Worm (Caenorhabditis elegans) whole organism, young adult: ENCODE results near the gene gly-14.
A peak's percentile ranks its signal among the peaks of the same experiment; 100 is the strongest.

ENCODE experiments used
- C06A6.2 ChIP-seq: fragments of 200-800 bp; sonication (Bioruptor generic); conservative IDR thresholded peaks from 2 replicates; pipeline ENCODE4 v1.3.6; 2022; ENCODE audit warnings: missing genetic modification characterization, missing compliant biosample characterization
- D2030.7 ChIP-seq: fragments of 200-800 bp; sonication (Bioruptor generic); IDR thresholded peaks from 2 replicates; pipeline ENCODE4 v1.3.6; 2022; ENCODE audit warnings: missing genetic modification reagents, missing genetic modification characterization, missing compliant biosample characterization
- F22D6.2 ChIP-seq: sonication (generic microtip); optimal IDR thresholded peaks from 2 replicates; lab custom pipeline; 2016; ENCODE audit warnings: mild to moderate bottlenecking, missing genetic modification characterization, missing compliant biosample characterization
- F39B2.1 ChIP-seq: fragments of 200-800 bp; sonication (Bioruptor generic); IDR thresholded peaks from 2 replicates; pipeline ENCODE4 v1.3.6; 2022; ENCODE audit warnings: missing genetic modification reagents, missing genetic modification characterization, missing compliant biosample characterization
- K11D2.4 ChIP-seq: fragments of 200-800 bp; sonication (Bioruptor generic); IDR thresholded peaks from 2 replicates; pipeline ENCODE4 v1.3.6; 2022; ENCODE audit warnings: missing genetic modification reagents, missing genetic modification characterization, missing compliant biosample characterization
- T26A5.8 ChIP-seq: sonication (generic microtip); optimal IDR thresholded peaks from 2 replicates; lab custom pipeline; 2016; ENCODE audit warnings: missing genetic modification characterization, missing compliant biosample characterization
- Y53G8AR.9 ChIP-seq: fragments of 200-800 bp; sonication (Bioruptor generic); conservative IDR thresholded peaks from 2 replicates; pipeline ENCODE4 v1.3.6; 2022; ENCODE audit warnings: missing genetic modification reagents, missing genetic modification characterization, missing compliant biosample characterization
- Y56A3A.18 ChIP-seq: fragments of 200-800 bp; sonication (Bioruptor generic); IDR thresholded peaks from 2 replicates; pipeline ENCODE4 v1.3.6; 2022; ENCODE audit warnings: missing genetic modification reagents, missing genetic modification characterization, missing compliant biosample characterization
- Y79H2A.3 ChIP-seq: fragments of 200-800 bp; sonication (Bioruptor generic); conservative IDR thresholded peaks from 2 replicates; pipeline ENCODE4 v1.3.6; 2022; ENCODE audit warnings: missing genetic modification reagents, missing genetic modification characterization, missing compliant biosample characterization
- Y95B8A.8 ChIP-seq: fragments of 200-800 bp; sonication (Bioruptor generic); IDR thresholded peaks from 2 replicates; pipeline ENCODE4 v1.3.6; 2022; ENCODE audit warnings: missing genetic modification reagents, missing genetic modification characterization, missing compliant biosample characterization
- akir-1 ChIP-seq: fragments of 200-800 bp; sonication (Bioruptor generic); optimal IDR thresholded peaks from 2 replicates; lab custom pipeline; 2018; ENCODE audit warnings: mild to moderate bottlenecking, missing genetic modification characterization, moderate library complexity, missing compliant biosample characterization
- ama-1 ChIP-seq, 3 experiments: fragments of 150-350 bp in 1 of 3; sonication (generic microtip) in 2 of 3; optimal IDR thresholded peaks; 2 replicates each; lab custom pipeline; 2014 to 2018; ENCODE audit warnings: missing biosample characterization in 2 of 3, missing genetic modification characterization in 2 of 3, missing genetic modification reagents in 2 of 3
- attf-3 ChIP-seq: fragments of 200-800 bp; sonication (Bioruptor generic); conservative IDR thresholded peaks from 2 replicates; pipeline ENCODE4 v1.3.6; 2022; ENCODE audit warnings: missing genetic modification reagents, missing genetic modification characterization, missing compliant biosample characterization
- attf-5 ChIP-seq: fragments of 200-800 bp; sonication (Bioruptor generic); optimal IDR thresholded peaks from 2 replicates; lab custom pipeline; 2018; ENCODE audit warnings: mild to moderate bottlenecking, missing genetic modification characterization, missing compliant biosample characterization
- attf-6 ChIP-seq: fragments of 200-800 bp; sonication (Bioruptor generic); IDR thresholded peaks from 2 replicates; pipeline ENCODE4 v1.3.6; 2022; ENCODE audit warnings: missing genetic modification reagents, missing genetic modification characterization, missing compliant biosample characterization
- cebp-2 ChIP-seq: fragments of 200-800 bp; sonication (Bioruptor generic); IDR thresholded peaks from 2 replicates; pipeline ENCODE4 v1.3.6; 2022; ENCODE audit warnings: missing genetic modification characterization, missing compliant biosample characterization
- ceh-100 ChIP-seq: fragments of 200-800 bp; sonication (Bioruptor generic); IDR thresholded peaks from 2 replicates; pipeline ENCODE4 v1.3.6; 2022; ENCODE audit warnings: missing genetic modification reagents, missing genetic modification characterization, missing compliant biosample characterization
- die-1 ChIP-seq: sonication (generic microtip); optimal IDR thresholded peaks from 2 replicates; lab custom pipeline; 2016; ENCODE audit warnings: missing genotype, mild to moderate bottlenecking, missing genetic modification characterization, missing compliant biosample characterization
- dox-1 ChIP-seq: fragments of 200-800 bp; sonication (Bioruptor generic); IDR thresholded peaks from 2 replicates; pipeline ENCODE4 v1.3.6; 2022; ENCODE audit warnings: missing genetic modification reagents, missing genetic modification characterization, missing compliant biosample characterization
- egrh-3 ChIP-seq: fragments of 200-800 bp; sonication (Bioruptor generic); IDR thresholded peaks from 2 replicates; pipeline ENCODE4 v1.3.6; 2022; ENCODE audit warnings: missing genetic modification reagents, missing genetic modification characterization, missing compliant biosample characterization
- him-1 ChIP-seq: sonication (generic microtip); optimal IDR thresholded peaks from 2 replicates; lab custom pipeline; 2016; ENCODE audit warnings: missing genotype, missing genetic modification reagents, missing genetic modification characterization, missing compliant biosample characterization
- hrde-1 ChIP-seq: sonication (generic microtip); optimal IDR thresholded peaks from 2 replicates; lab custom pipeline; 2016; ENCODE audit warnings: missing genetic modification characterization, mild to moderate bottlenecking, missing compliant biosample characterization, moderate library complexity, missing genotype, missing genetic modification reagents, borderline replicate concordance
- lag-1 ChIP-seq: fragments of 200-800 bp; sonication (Bioruptor generic); IDR thresholded peaks from 2 replicates; pipeline ENCODE4 v1.3.6; 2022; ENCODE audit warnings: missing genetic modification reagents, missing genetic modification characterization, missing compliant biosample characterization
- lir-1 ChIP-seq: fragments of 200-800 bp; sonication (Bioruptor generic); conservative IDR thresholded peaks from 2 replicates; pipeline ENCODE4 v1.3.6; 2022; ENCODE audit warnings: missing genetic modification reagents, missing genetic modification characterization, missing compliant biosample characterization
- lsl-1 ChIP-seq: fragments of 200-800 bp; sonication (Bioruptor generic); optimal IDR thresholded peaks from 2 replicates; lab custom pipeline; 2018; ENCODE audit warnings: mild to moderate bottlenecking, missing genetic modification characterization, moderate library complexity, missing compliant biosample characterization
- lsy-27 ChIP-seq: sonication (generic microtip); optimal IDR thresholded peaks from 2 replicates; lab custom pipeline; 2017; ENCODE audit warnings: missing genetic modification characterization, mild to moderate bottlenecking, missing compliant biosample characterization, antibody characterized with exemption, missing genotype, borderline replicate concordance; ENCODE audit not compliant: insufficient read depth
- madf-3 ChIP-seq: fragments of 200-800 bp; sonication (Bioruptor generic); IDR thresholded peaks from 2 replicates; pipeline ENCODE4 v1.3.6; 2022; ENCODE audit warnings: missing genetic modification reagents, missing genetic modification characterization, missing compliant biosample characterization
- mcd-1 ChIP-seq: fragments of 200-800 bp; sonication (Bioruptor generic); IDR thresholded peaks from 2 replicates; pipeline ENCODE4 v1.3.6; 2022; ENCODE audit warnings: missing genetic modification reagents, missing genetic modification characterization, missing compliant biosample characterization
- mxl-1 ChIP-seq: sonication (generic microtip); optimal IDR thresholded peaks from 2 replicates; lab custom pipeline; 2016; ENCODE audit warnings: missing genetic modification characterization, missing compliant biosample characterization
- nhr-27 ChIP-seq: fragments of 200-800 bp; sonication (Bioruptor generic); optimal IDR thresholded peaks from 2 replicates; lab custom pipeline; 2018; ENCODE audit warnings: mild to moderate bottlenecking, missing genetic modification characterization, moderate library complexity, missing compliant biosample characterization
- nhr-80 ChIP-seq: sonication (generic microtip); optimal IDR thresholded peaks from 2 replicates; lab custom pipeline; 2016; ENCODE audit warnings: missing genetic modification characterization, missing compliant biosample characterization
- rec-8 ChIP-seq, 2 experiments: sonication (generic microtip); optimal IDR thresholded peaks; 2 replicates each; lab custom pipeline; 2016; ENCODE audit warnings: mild to moderate bottlenecking in 2 of 2, missing genetic modification characterization in 2 of 2, missing genetic modification reagents in 2 of 2, missing genotype in 2 of 2, missing biosample characterization in 1 of 2, missing compliant biosample characterization in 1 of 2, moderate library complexity in 1 of 2
- repo-1 ChIP-seq: sonication (generic microtip); optimal IDR thresholded peaks from 2 replicates; lab custom pipeline; 2017; ENCODE audit warnings: mild to moderate bottlenecking, missing genetic modification characterization, missing compliant biosample characterization
- sdz-38 ChIP-seq: sonication (generic microtip); optimal IDR thresholded peaks from 2 replicates; lab custom pipeline; 2016; ENCODE audit warnings: missing genotype, missing genetic modification characterization, missing compliant biosample characterization
- sea-2 ChIP-seq: fragments of 200-800 bp; sonication (Bioruptor generic); IDR thresholded peaks from 2 replicates; pipeline ENCODE4 v1.3.6; 2022; ENCODE audit warnings: missing genetic modification characterization, missing compliant biosample characterization
- snpc-1.1 ChIP-seq: sonication (generic microtip); optimal IDR thresholded peaks from 2 replicates; lab custom pipeline; 2017; ENCODE audit warnings: missing genetic modification characterization, mild to moderate bottlenecking, missing compliant biosample characterization, antibody characterized with exemption, moderate library complexity, missing genotype, missing genetic modification reagents; ENCODE audit not compliant: insufficient read depth
- tbx-9 ChIP-seq: sonication (generic microtip); optimal IDR thresholded peaks from 2 replicates; lab custom pipeline; 2016; ENCODE audit warnings: borderline replicate concordance, missing genetic modification characterization, inconsistent platforms, missing compliant biosample characterization
- unc-130 ChIP-seq: sonication (generic microtip); optimal IDR thresholded peaks from 2 replicates; lab custom pipeline; 2016; ENCODE audit warnings: missing genetic modification reagents, missing genetic modification characterization, missing compliant biosample characterization
- unc-62 ChIP-seq: fragments of 150-350 bp; optimal IDR thresholded peaks from 2 replicates; lab custom pipeline; 2014; ENCODE audit warnings: missing biosample characterization, missing genetic modification reagents, missing genetic modification characterization
- ztf-18 ChIP-seq: sonication (generic microtip); optimal IDR thresholded peaks from 2 replicates; lab custom pipeline; 2016; ENCODE audit warnings: missing genotype, mild to moderate bottlenecking, missing genetic modification characterization, missing compliant biosample characterization
- ztf-25 ChIP-seq: fragments of 200-800 bp; sonication (Bioruptor generic); IDR thresholded peaks from 2 replicates; pipeline ENCODE4 v1.3.6; 2022; ENCODE audit warnings: missing genetic modification reagents, missing genetic modification characterization, missing compliant biosample characterization
- ztf-3 ChIP-seq: fragments of 200-800 bp; sonication (Bioruptor generic); optimal IDR thresholded peaks from 2 replicates; lab custom pipeline; 2018; ENCODE audit warnings: mild to moderate bottlenecking, missing genetic modification characterization, missing compliant biosample characterization
- ztf-6 ChIP-seq: fragments of 200-800 bp; sonication (Bioruptor generic); IDR thresholded peaks from 2 replicates; pipeline ENCODE4 v1.3.6; 2022; ENCODE audit warnings: missing genetic modification reagents, missing genetic modification characterization, missing compliant biosample characterization

Gene gly-14

ce11 chrIII:3460061-3460460, 33.0 kb downstream of the gly-14 start, which contains the start of gene C34C12.8 (continued):
- TF ChIP-seq lsy-27 (no peak), tbx-9 (tag; lab: Kevin White, UChicago) (no peak), K11D2.4 (GFP tag; lab: Robert Waterston, UW) (peak; percentile 96), nhr-80 (tag; lab: Kevin White, UChicago) (peak; percentile 47), madf-3 (GFP tag; lab: Robert Waterston, UW) (peak; percentile 96), attf-3 (peak; percentile 45; the same call in 1 of the 2 replicates), repo-1 (tag; lab: Kevin White, UChicago) (peak; percentile 94), lag-1 (no peak), F22D6.2 (peak; percentile 82), mcd-1 (peak; percentile 99), sea-2 (GFP tag; lab: Robert Waterston, UW) (no peak), Y79H2A.3 (no peak), attf-5 (GFP tag; lab: Kevin White, UChicago) (peak; percentile 90), dox-1 (peak; percentile 96), attf-6 (GFP tag; lab: Robert Waterston, UW) (peak; percentile 72), him-1 (peak; percentile 19), ztf-18 (tag; lab: Kevin White, UChicago) (peak; percentile 99), Y53G8AR.9 (GFP tag; lab: Robert Waterston, UW) (peak; percentile 99), ztf-3 (GFP tag; lab: Kevin White, UChicago) (peak; percentile 28), ceh-100 (GFP tag; lab: Robert Waterston, UW) (peak; percentile 90), ztf-6 (GFP tag; lab: Robert Waterston, UW) (no peak), unc-62 (peak; percentile 30), die-1 (tag; lab: Kevin White, UChicago) (no peak), mxl-1 (tag; lab: Kevin White, UChicago) (no peak), Y56A3A.18 (GFP tag; lab: Robert Waterston, UW) (peak; percentile 93), akir-1 (GFP tag; lab: Kevin White, UChicago) (no peak), C06A6.2 (GFP tag; lab: Robert Waterston, UW) (peak; percentile 84), F39B2.1 (GFP tag; lab: Robert Waterston, UW) (no peak), lir-1 (GFP tag; lab: Robert Waterston, UW) (peak; percentile 91), lsl-1 (GFP tag; lab: Kevin White, UChicago) (peak; percentile 89), rec-8 (tag; optimal IDR thresholded peaks at IDR 0.05; lab: Kevin White, UChicago) (peak in 1 of 2 experiments; percentile 50), hrde-1 (tag; lab: Kevin White, UChicago) (peak; percentile 69), D2030.7 (GFP tag; lab: Robert Waterston, UW) (peak; percentile 93), egrh-3 (GFP tag; lab: Robert Waterston, UW) (no peak), Y95B8A.8 (GFP tag; lab: Robert Waterston, UW) (peak; percentile 67; the same call in 1 of the 2 replicates), sdz-38 (tag; lab: Kevin White, UChicago) (no peak), nhr-27 (peak; percentile 37), unc-130 (peak; percentile 65), T26A5.8 (no peak), cebp-2 (GFP tag; lab: Robert Waterston, UW) (peak; percentile 76; the same call in 1 of the 2 replicates), ama-1 (optimal IDR thresholded peaks at IDR 0.05; lab: Kevin White, UChicago) (no peak), ama-1 (GFP tag; optimal IDR thresholded peaks at IDR 0.05; lab: Kevin White, UChicago) (peak in 1 of 2 experiments; percentile 51), snpc-1.1 (peak; percentile 76), ztf-25 (GFP tag; lab: Robert Waterston, UW) (no peak)
- TF ChIP-seq, all 124 proteins: peak for 85
